Fruit fly (Drosophila melanogaster): ENCODE results near the gene Octalpha2R.

Gene Octalpha2R

dm6 chr3R:18785741-18786140, 63.3 kb downstream of the Octalpha2R start (continued):
- TF ChIP-seq stwl (tag; optimal IDR thresholded peaks at IDR 0.05) (no peak), Oaz (GFP tag; IDR thresholded peaks at IDR 0.05) (no peak), CG4707 (GFP tag; optimal IDR thresholded peaks at IDR 0.05) (peak; percentile 63), cg (GFP tag; optimal IDR thresholded peaks at IDR 0.05) (no peak), Dref (GFP tag; IDR thresholded peaks at IDR 0.05) (no peak), CG11504 (tag; optimal IDR thresholded peaks at IDR 0.05) (peak; percentile 41), CG2199 (GFP tag; IDR thresholded peaks at IDR 0.05) (no peak), hbn (GFP tag; IDR thresholded peaks at IDR 0.05; ENCODE audit: partially characterized antibody) (no peak), gsb-n (tag; optimal IDR thresholded peaks at IDR 0.05) (peak; percentile 63), tup (GFP tag; optimal IDR thresholded peaks at IDR 0.05) (no peak), prd (optimal IDR thresholded peaks at IDR 0.05) (no peak), prd (GFP tag; IDR thresholded peaks at IDR 0.05) (no peak), CG15601 (tag; optimal IDR thresholded peaks at IDR 0.05) (peak; percentile 83), CG34422 (GFP tag; IDR thresholded peaks at IDR 0.05) (no peak), CG6175 (GFP tag; IDR thresholded peaks at IDR 0.05) (no peak), CG18764 (GFP tag; optimal IDR thresholded peaks at IDR 0.05) (no peak), HLH54F (GFP tag; optimal IDR thresholded peaks at IDR 0.05) (no peak), CG17568 (GFP tag; optimal IDR thresholded peaks at IDR 0.05) (peak; percentile 29), Hmx (GFP tag; optimal IDR thresholded peaks at IDR 0.05) (no peak), CG8388 (GFP tag; optimal IDR thresholded peaks at IDR 0.05) (peak; percentile 20), Awh (GFP tag; IDR thresholded peaks at IDR 0.05) (0 out of 2 replicates have a peak, but pooled peaks have one; percentile 20), ssp (GFP tag; IDR thresholded peaks at IDR 0.05) (no peak), nau (GFP tag; optimal IDR thresholded peaks at IDR 0.05) (peak; percentile 35), CG16813 (GFP tag; IDR thresholded peaks at IDR 0.05; ENCODE audit: partially characterized antibody) (no peak), CG7556 (GFP tag; optimal IDR thresholded peaks at IDR 0.05) (peak; percentile 0), nmo (GFP tag; optimal IDR thresholded peaks at IDR 0.05) (no peak), CG8359 (GFP tag; optimal IDR thresholded peaks at IDR 0.05; ENCODE audit: borderline replicate concordance) (peak; percentile 9), CG11723 (GFP tag; optimal IDR thresholded peaks at IDR 0.05) (peak; percentile 28), BEAF-32 (GFP tag; optimal IDR thresholded peaks at IDR 0.05) (no peak), NFAT (GFP tag; IDR thresholded peaks at IDR 0.05) (no peak)

dm6 chr3R:18783191-18783590, 65.8 kb downstream of the Octalpha2R start:
- TF ChIP-seq D (optimal IDR thresholded peaks at IDR 0.05) (no peak), D (GFP tag; optimal IDR thresholded peaks at IDR 0.05) (no peak), CG16813 (GFP tag; IDR thresholded peaks at IDR 0.05; ENCODE audit: partially characterized antibody) (no peak), run (tag; optimal IDR thresholded peaks at IDR 0.05) (peak; percentile 7), lov (optimal IDR thresholded peaks at IDR 0.05) (no peak), lov (GFP tag; IDR thresholded peaks at IDR 0.05) (no peak), mirr (GFP tag; optimal IDR thresholded peaks at IDR 0.05) (peak; percentile 90), slou (GFP tag; optimal IDR thresholded peaks at IDR 0.05) (no peak), MTF-1 (GFP tag; optimal IDR thresholded peaks at IDR 0.05; ENCODE audit: borderline replicate concordance) (no peak), CG12391 (tag; optimal IDR thresholded peaks at IDR 0.05) (no peak), ken (GFP tag; IDR thresholded peaks at IDR 0.05) (no peak), CG7786 (GFP tag; optimal IDR thresholded peaks at IDR 0.05) (no peak), klu (GFP tag; IDR thresholded peaks at IDR 0.05) (no peak), CG2678 (tag; optimal IDR thresholded peaks at IDR 0.05) (no peak), Hr78 (GFP tag; optimal IDR thresholded peaks at IDR 0.05) (no peak), grn (GFP tag; optimal IDR thresholded peaks at IDR 0.05) (peak; percentile 47), CG4328 (GFP tag; optimal IDR thresholded peaks at IDR 0.05) (no peak), CG10979 (tag; optimal IDR thresholded peaks at IDR 0.05) (no peak), CG11247 (GFP tag; IDR thresholded peaks at IDR 0.05) (no peak), exex (tag; optimal IDR thresholded peaks at IDR 0.05) (peak; percentile 96), lab (GFP tag; optimal IDR thresholded peaks at IDR 0.05) (no peak), cwo (GFP tag; optimal IDR thresholded peaks at IDR 0.05) (peak; percentile 87), sug (tag; optimal IDR thresholded peaks at IDR 0.05) (peak; percentile 2), CTCF (GFP tag; optimal IDR thresholded peaks at IDR 0.05) (no peak)

Data from whole organism, embryonic.